Worm (Caenorhabditis elegans) whole organism, young adult: Measurements from ENCODE around the gene B0280.7.

Experiments used
- B0019.2 ChIP-seq: fragments of 200-800 bp; sonication (Bioruptor generic); conservative IDR thresholded peaks from 2 replicates; pipeline ENCODE4 v1.3.6; 2022; ENCODE audit warnings: missing genetic modification reagents, missing genetic modification characterization, missing compliant biosample characterization
- B0336.3 ChIP-seq: fragments of 200-800 bp; sonication (Bioruptor generic); IDR thresholded peaks from 2 replicates; pipeline ENCODE4 v1.3.6; 2022; ENCODE audit warnings: missing genetic modification characterization, missing compliant biosample characterization
- C17E4.6 ChIP-seq: fragments of 200-800 bp; sonication (Bioruptor generic); IDR thresholded peaks from 2 replicates; pipeline ENCODE4 v1.3.6; 2022; ENCODE audit warnings: missing genetic modification reagents, missing genetic modification characterization, missing compliant biosample characterization
- F23B12.7 ChIP-seq: sonication (generic microtip); optimal IDR thresholded peaks from 2 replicates; lab custom pipeline; 2017; ENCODE audit warnings: missing genetic modification characterization, mild to moderate bottlenecking, missing compliant biosample characterization, antibody characterized with exemption, moderate library complexity; ENCODE audit not compliant: insufficient read depth
- F49E8.2 ChIP-seq: sonication (generic microtip); optimal IDR thresholded peaks from 3 replicates; lab custom pipeline; 2017; ENCODE audit warnings: missing genetic modification characterization, mild to moderate bottlenecking, missing compliant biosample characterization, antibody characterized with exemption, moderate library complexity; ENCODE audit not compliant: insufficient read depth
- F55B11.4 ChIP-seq: sonication (generic microtip); optimal IDR thresholded peaks from 2 replicates; lab custom pipeline; 2016; ENCODE audit warnings: missing compliant biosample characterization, missing genetic modification characterization, borderline replicate concordance; ENCODE audit not compliant: insufficient read depth
- K11D2.4 ChIP-seq: fragments of 200-800 bp; sonication (Bioruptor generic); IDR thresholded peaks from 2 replicates; pipeline ENCODE4 v1.3.6; 2022; ENCODE audit warnings: missing genetic modification reagents, missing genetic modification characterization, missing compliant biosample characterization
- T07F8.4 ChIP-seq: sonication (generic microtip); optimal IDR thresholded peaks from 2 replicates; lab custom pipeline; 2016; ENCODE audit warnings: mild to moderate bottlenecking, missing genetic modification characterization, moderate library complexity, missing compliant biosample characterization
- Y79H2A.3 ChIP-seq: fragments of 200-800 bp; sonication (Bioruptor generic); conservative IDR thresholded peaks from 2 replicates; pipeline ENCODE4 v1.3.6; 2022; ENCODE audit warnings: missing genetic modification reagents, missing genetic modification characterization, missing compliant biosample characterization
- Y95B8A.8 ChIP-seq: fragments of 200-800 bp; sonication (Bioruptor generic); IDR thresholded peaks from 2 replicates; pipeline ENCODE4 v1.3.6; 2022; ENCODE audit warnings: missing genetic modification reagents, missing genetic modification characterization, missing compliant biosample characterization
- akir-1 ChIP-seq: fragments of 200-800 bp; sonication (Bioruptor generic); optimal IDR thresholded peaks from 2 replicates; lab custom pipeline; 2018; ENCODE audit warnings: mild to moderate bottlenecking, missing genetic modification characterization, moderate library complexity, missing compliant biosample characterization
- aptf-2 ChIP-seq: fragments of 200-800 bp; sonication (Bioruptor generic); conservative IDR thresholded peaks from 2 replicates; pipeline ENCODE4 v1.3.6; 2022; ENCODE audit warnings: missing genetic modification reagents, missing genetic modification characterization, missing compliant biosample characterization
- athp-1 ChIP-seq: sonication (generic microtip); optimal IDR thresholded peaks from 2 replicates; lab custom pipeline; 2017; ENCODE audit warnings: mild to moderate bottlenecking, missing genetic modification characterization, missing compliant biosample characterization
- attf-3 ChIP-seq: fragments of 200-800 bp; sonication (Bioruptor generic); conservative IDR thresholded peaks from 2 replicates; pipeline ENCODE4 v1.3.6; 2022; ENCODE audit warnings: missing genetic modification reagents, missing genetic modification characterization, missing compliant biosample characterization
- bed-1 ChIP-seq: fragments of 200-800 bp; sonication (Bioruptor generic); IDR thresholded peaks from 2 replicates; pipeline ENCODE4 v1.3.6; 2022; ENCODE audit warnings: missing genetic modification reagents, missing genetic modification characterization, missing compliant biosample characterization
- ccch-3 ChIP-seq: fragments of 200-800 bp; sonication (Bioruptor generic); optimal IDR thresholded peaks from 2 replicates; lab custom pipeline; 2018; ENCODE audit warnings: mild to moderate bottlenecking, missing genetic modification characterization, missing compliant biosample characterization
- ceh-79 ChIP-seq: sonication (generic microtip); optimal IDR thresholded peaks from 2 replicates; lab custom pipeline; 2017; ENCODE audit warnings: mild to moderate bottlenecking, missing genetic modification characterization, missing compliant biosample characterization
- efl-1 ChIP-seq: fragments of 150-350 bp; optimal IDR thresholded peaks from 2 replicates; lab custom pipeline; 2014; ENCODE audit warnings: missing biosample characterization, missing genetic modification reagents, missing genetic modification characterization
- ekl-4 ChIP-seq: fragments of 200-800 bp; sonication (Bioruptor generic); IDR thresholded peaks from 2 replicates; pipeline ENCODE4 v1.3.6; 2022; ENCODE audit warnings: missing genetic modification reagents, missing genetic modification characterization, missing compliant biosample characterization
- fkh-3 ChIP-seq: sonication (generic microtip); optimal IDR thresholded peaks from 2 replicates; lab custom pipeline; 2016; ENCODE audit warnings: mild to moderate bottlenecking, missing genetic modification characterization, missing compliant biosample characterization
- let-607 ChIP-seq, 2 experiments: fragments of 200-800 bp in 1 of 2; sonication (Bioruptor generic) in 1 of 2; sonication (generic microtip) in 1 of 2; optimal IDR thresholded peaks; 2 replicates each; lab custom pipeline; 2016 to 2018; ENCODE audit warnings: mild to moderate bottlenecking in 2 of 2, missing compliant biosample characterization in 2 of 2, missing genetic modification characterization in 2 of 2, moderate library complexity in 2 of 2, missing genotype in 1 of 2
- lin-35 ChIP-seq, 3 experiments: fragments of 150-350 bp in 2 of 3; sonication (generic microtip) in 1 of 3; optimal IDR thresholded peaks; 2 replicates each; lab custom pipeline; 2014 to 2018; ENCODE audit warnings: missing biosample characterization in 3 of 3, missing genetic modification characterization in 3 of 3, missing genetic modification reagents in 3 of 3
- lin-40 ChIP-seq: sonication (generic microtip); optimal IDR thresholded peaks from 2 replicates; lab custom pipeline; 2016; ENCODE audit warnings: missing genetic modification characterization, mild to moderate bottlenecking, missing compliant biosample characterization, missing genotype, missing genetic modification reagents
- lir-1 ChIP-seq: fragments of 200-800 bp; sonication (Bioruptor generic); conservative IDR thresholded peaks from 2 replicates; pipeline ENCODE4 v1.3.6; 2022; ENCODE audit warnings: missing genetic modification reagents, missing genetic modification characterization, missing compliant biosample characterization
- lsy-27 ChIP-seq: sonication (generic microtip); optimal IDR thresholded peaks from 2 replicates; lab custom pipeline; 2017; ENCODE audit warnings: missing genetic modification characterization, mild to moderate bottlenecking, missing compliant biosample characterization, antibody characterized with exemption, missing genotype, borderline replicate concordance; ENCODE audit not compliant: insufficient read depth
- madf-10 ChIP-seq: sonication (generic microtip); optimal IDR thresholded peaks from 2 replicates; lab custom pipeline; 2016; ENCODE audit warnings: mild to moderate bottlenecking, missing genetic modification characterization, missing compliant biosample characterization
- madf-3 ChIP-seq: fragments of 200-800 bp; sonication (Bioruptor generic); IDR thresholded peaks from 2 replicates; pipeline ENCODE4 v1.3.6; 2022; ENCODE audit warnings: missing genetic modification reagents, missing genetic modification characterization, missing compliant biosample characterization
- mel-28 ChIP-seq: sonication (generic microtip); optimal IDR thresholded peaks from 2 replicates; lab custom pipeline; 2016; ENCODE audit warnings: borderline replicate concordance, mild to moderate bottlenecking, missing genetic modification characterization, missing compliant biosample characterization
- mes-4 ChIP-seq: sonication (generic microtip); optimal IDR thresholded peaks from 2 replicates; lab custom pipeline; 2016; ENCODE audit warnings: missing genotype, missing genetic modification characterization, missing compliant biosample characterization
- nhr-90 ChIP-seq: sonication (generic microtip); optimal IDR thresholded peaks from 2 replicates; lab custom pipeline; 2016; ENCODE audit warnings: missing genotype, mild to moderate bottlenecking, missing genetic modification characterization, missing compliant biosample characterization
- rpc-1 ChIP-seq, 2 experiments: fragments of 150-350 bp in 1 of 2; sonication (generic microtip) in 1 of 2; optimal IDR thresholded peaks; 2 replicates each; lab custom pipeline; 2014 to 2018; ENCODE audit warnings: missing biosample characterization in 1 of 2, missing genetic modification characterization in 1 of 2, missing genetic modification reagents in 1 of 2, missing genotype in 1 of 2
- snpc-1.1 ChIP-seq: sonication (generic microtip); optimal IDR thresholded peaks from 2 replicates; lab custom pipeline; 2017; ENCODE audit warnings: missing genetic modification characterization, mild to moderate bottlenecking, missing compliant biosample characterization, antibody characterized with exemption, moderate library complexity, missing genotype, missing genetic modification reagents; ENCODE audit not compliant: insufficient read depth
- snpc-1.3 ChIP-seq: sonication (generic microtip); optimal IDR thresholded peaks from 2 replicates; lab custom pipeline; 2017; ENCODE audit warnings: missing genetic modification characterization, mild to moderate bottlenecking, missing compliant biosample characterization, antibody characterized with exemption, moderate library complexity, missing genotype, missing genetic modification reagents; ENCODE audit not compliant: insufficient read depth
- snpc-3.4 ChIP-seq: sonication (generic microtip); optimal IDR thresholded peaks from 2 replicates; lab custom pipeline; 2017; ENCODE audit warnings: missing genetic modification characterization, mild to moderate bottlenecking, missing compliant biosample characterization, antibody characterized with exemption, moderate library complexity, missing genotype, missing genetic modification reagents
- snpc-4 ChIP-seq, 5 experiments: fragments of 150-350 bp in 1 of 5; sonication (generic microtip) in 4 of 5; optimal IDR thresholded peaks; 2 replicates each; lab custom pipeline; 2014 to 2018; ENCODE audit warnings: missing genetic modification characterization in 5 of 5, missing biosample characterization in 3 of 5, antibody characterized with exemption in 2 of 5, mild to moderate bottlenecking in 2 of 5, missing compliant biosample characterization in 2 of 5, missing genotype in 2 of 5, moderate library complexity in 2 of 5, missing genetic modification reagents in 1 of 5
- sptf-2 ChIP-seq: fragments of 200-800 bp; sonication (Bioruptor generic); optimal IDR thresholded peaks from 2 replicates; lab custom pipeline; 2018; ENCODE audit warnings: mild to moderate bottlenecking, missing genetic modification characterization, missing compliant biosample characterization
- unc-62 ChIP-seq: fragments of 150-350 bp; optimal IDR thresholded peaks from 2 replicates; lab custom pipeline; 2014; ENCODE audit warnings: missing biosample characterization, missing genetic modification reagents, missing genetic modification characterization
- zim-3 ChIP-seq: sonication (generic microtip); optimal IDR thresholded peaks from 2 replicates; lab custom pipeline; 2017; ENCODE audit warnings: mild to moderate bottlenecking, missing genetic modification characterization, moderate library complexity, missing compliant biosample characterization
- ztf-22 ChIP-seq: fragments of 200-800 bp; sonication (Bioruptor generic); optimal IDR thresholded peaks from 2 replicates; lab custom pipeline; 2018; ENCODE audit warnings: mild to moderate bottlenecking, missing genetic modification characterization, moderate library complexity, missing compliant biosample characterization
- ztf-26 ChIP-seq: sonication (generic microtip); optimal IDR thresholded peaks from 2 replicates; lab custom pipeline; 2017; ENCODE audit warnings: missing genetic modification characterization, missing compliant biosample characterization
- ztf-3 ChIP-seq: fragments of 200-800 bp; sonication (Bioruptor generic); optimal IDR thresholded peaks from 2 replicates; lab custom pipeline; 2018; ENCODE audit warnings: mild to moderate bottlenecking, missing genetic modification characterization, missing compliant biosample characterization

The B0280.7 gene

ce11 chrIII:7095156-7095555 lies 16.5 kb downstream of the B0280.7 start, which contains the start of gene nhr-9:
TSS of gene nhr-9 (plus strand) at chrIII:7095462.
- no peak for TF ChIP-seq F49E8.2 (tag; lab: Kevin White, UChicago)
- no peak for TF ChIP-seq ekl-4 (GFP tag; lab: Robert Waterston, UW)
- no peak for TF ChIP-seq snpc-1.1
- no peak for TF ChIP-seq athp-1
- no peak for TF ChIP-seq ztf-26 (tag; lab: Kevin White, UChicago)
- no peak for TF ChIP-seq nhr-90
- TF ChIP-seq akir-1 (GFP tag; lab: Kevin White, UChicago): no peak
- TF ChIP-seq efl-1 (GFP tag; lab: Kevin White, UChicago): no peak
- TF ChIP-seq lin-40 (tag; lab: Kevin White, UChicago): no peak
- TF ChIP-seq ztf-22: no peak
- no peak for TF ChIP-seq ceh-79

- TF ChIP-seq Y79H2A.3 (GFP tag; lab: Robert Waterston, UW) (no peak), lin-35 (GFP tag; optimal IDR thresholded peaks at IDR 0.05; lab: Kevin White, UChicago) (no peak), T07F8.4 (tag; lab: Kevin White, UChicago) (no peak), madf-10 (no peak), let-607 (tag; optimal IDR thresholded peaks at IDR 0.05; lab: Kevin White, UChicago) (no peak), Y95B8A.8 (GFP tag; lab: Robert Waterston, UW) (no peak), F23B12.7 (no peak), aptf-2 (no peak), snpc-4 (GFP tag; optimal IDR thresholded peaks at IDR 0.05; lab: Kevin White, UChicago) (no peak), snpc-4 (tag; optimal IDR thresholded peaks at IDR 0.05; lab: Kevin White, UChicago) (no peak), attf-3 (GFP tag; lab: Robert Waterston, UW) (no peak), madf-3 (GFP tag; lab: Robert Waterston, UW) (no peak), akir-1 (GFP tag; lab: Kevin White, UChicago) (no peak), ceh-79 (no peak), C17E4.6 (GFP tag; lab: Robert Waterston, UW) (no peak), F55B11.4 (tag; lab: Kevin White, UChicago) (no peak)
These were observed 20.7 kb downstream of the B0280.7 start, which contains the start of gene ZK418.2 for ce11 chrIII:7091042-7091441. TSS of gene ZK418.2 (plus strand) at chrIII:7091342.

- TF ChIP-seq snpc-3.4: no peak
- no peak for TF ChIP-seq ccch-3 (GFP tag; lab: Kevin White, UChicago)
- no peak for TF ChIP-seq zim-3
- TF ChIP-seq mes-4: no peak
- TF ChIP-seq bed-1 (GFP tag; lab: Robert Waterston, UW): no peak
- TF ChIP-seq K11D2.4 (GFP tag; lab: Robert Waterston, UW): no peak
- no peak for TF ChIP-seq rpc-1 (optimal IDR thresholded peaks at IDR 0.05; lab: Kevin White, UChicago)
- TF ChIP-seq rpc-1 (tag; optimal IDR thresholded peaks at IDR 0.05; lab: Kevin White, UChicago): no peak
These were observed 21.1 kb downstream of the B0280.7 start, which contains the start of gene ZK418.10 for ce11 chrIII:7090545-7090944. TSS of gene ZK418.10 (minus strand) at chrIII:7090692.

ce11 chrIII:7087691-7088323 lies 23.9 kb downstream of the B0280.7 start, which contains the start of gene fubl-2:
TSS of gene fubl-2 (minus strand) at chrIII:7087741.
- TF ChIP-seq mes-4: no peak
- TF ChIP-seq lin-35 (GFP tag; optimal IDR thresholded peaks at IDR 0.05; lab: Kevin White, UChicago): no peak
- TF ChIP-seq Y79H2A.3 (GFP tag; lab: Robert Waterston, UW): no peak
- TF ChIP-seq lir-1 (GFP tag; lab: Robert Waterston, UW): no peak
- no peak for TF ChIP-seq sptf-2 (GFP tag; lab: Kevin White, UChicago)
- no peak for TF ChIP-seq B0336.3 (GFP tag; lab: Robert Waterston, UW)
- TF ChIP-seq mel-28 (tag; lab: Kevin White, UChicago): no peak
- no peak for TF ChIP-seq ztf-3 (GFP tag; lab: Kevin White, UChicago)
- no peak for TF ChIP-seq fkh-3
- TF ChIP-seq rpc-1 (optimal IDR thresholded peaks at IDR 0.05; lab: Kevin White, UChicago): no peak
- TF ChIP-seq rpc-1 (tag; optimal IDR thresholded peaks at IDR 0.05; lab: Kevin White, UChicago): no peak
- no peak for TF ChIP-seq B0019.2 (GFP tag; lab: Robert Waterston, UW)
- no peak for TF ChIP-seq unc-62
- TF ChIP-seq lsy-27 (tag; lab: Kevin White, UChicago): no peak
- no peak for TF ChIP-seq snpc-1.3 (tag; lab: Kevin White, UChicago)
